Fruit fly (Drosophila melanogaster) Kc167 (cell line): Measurements from ENCODE around the gene Agpat3.

Experiments
- Myc ChIP-seq: fragments of >200 bp; optimal IDR thresholded peaks from 2 replicates; lab custom pipeline; 2017; ENCODE audit warnings: missing external identifiers
- insv ChIP-seq: fragments of >200 bp; optimal IDR thresholded peaks from 3 replicates; lab custom pipeline; 2018; ENCODE audit warnings: missing external identifiers
- psq ChIP-seq: fragments of >200 bp; optimal IDR thresholded peaks from 2 replicates; lab custom pipeline; 2017; ENCODE audit warnings: missing external identifiers
- ttk ChIP-seq: sonication (Bioruptor generic); optimal IDR thresholded peaks from 2 replicates; lab custom pipeline; 2017; ENCODE audit warnings: missing external identifiers

dm6 chr3L:16429451-16429850, 43.7 kb upstream of the Agpat3 start:
- no peak for TF ChIP-seq psq (lab: Kevin White, UChicago)
- no peak for TF ChIP-seq Myc (lab: Kevin White, UChicago)
- TF ChIP-seq ttk (lab: Kevin White, UChicago): no peak
- TF ChIP-seq insv (lab: Kevin White, UChicago): no peak
